Fruit fly (Drosophila melanogaster): ENCODE measurements around the gene CG2991.

Gene CG2991

dm6 chr2L:2907776-2908175, 50.8 kb downstream of the CG2991 start (continued):
- TF ChIP-seq CG10543 (GFP tag; optimal IDR thresholded peaks at IDR 0.05), result peak; percentile 20

- TF ChIP-seq CG8281 (tag; optimal IDR thresholded peaks at IDR 0.05) (no peak), ftz-f1 (GFP tag; optimal IDR thresholded peaks at IDR 0.05) (peak; percentile 73), Pdp1 (GFP tag; optimal IDR thresholded peaks at IDR 0.05) (peak in 1 of 2 experiments; percentile 80), CG10431 (GFP tag; optimal IDR thresholded peaks at IDR 0.05) (peak; percentile 48), Blimp-1 (GFP tag; optimal IDR thresholded peaks at IDR 0.05) (peak; percentile 63), wor (GFP tag; IDR thresholded peaks at IDR 0.05) (no peak), CG18599 (GFP tag; optimal IDR thresholded peaks at IDR 0.05) (peak; percentile 9), Trl (optimal IDR thresholded peaks at IDR 0.05) (peak in 1 of 2 experiments; percentile 22), Trl (GFP tag; optimal IDR thresholded peaks at IDR 0.05) (no peak), sd (tag; optimal IDR thresholded peaks at IDR 0.05) (peak; percentile 52), CG2199 (GFP tag; IDR thresholded peaks at IDR 0.05) (peak; percentile 78; the same call in 2 of the 3 replicates), abd-A (tag; optimal IDR thresholded peaks at IDR 0.05) (peak; percentile 95), CG17186 (GFP tag; optimal IDR thresholded peaks at IDR 0.05) (no peak), Asciz (GFP tag; optimal IDR thresholded peaks at IDR 0.05) (peak; percentile 28), bigmax (GFP tag; optimal IDR thresholded peaks at IDR 0.05) (no peak), Hr78 (GFP tag; optimal IDR thresholded peaks at IDR 0.05) (peak in 1 of 2 experiments; percentile 39), CG4617 (GFP tag; optimal IDR thresholded peaks at IDR 0.05; ENCODE audit: borderline replicate concordance) (no peak), lbe (GFP tag; optimal IDR thresholded peaks at IDR 0.05) (no peak), CG12769 (tag; optimal IDR thresholded peaks at IDR 0.05) (peak; percentile 48), vnd (GFP tag; IDR thresholded peaks at IDR 0.05; ENCODE audit: partially characterized antibody) (no peak), CG1832 (GFP tag; optimal IDR thresholded peaks at IDR 0.05) (peak; percentile 34), CG10565 (GFP tag; optimal IDR thresholded peaks at IDR 0.05) (no peak), eve (GFP tag; optimal IDR thresholded peaks at IDR 0.05) (peak in 1 of 2 experiments; percentile 59), tgo (GFP tag; IDR thresholded peaks at IDR 0.05) (no peak), Doc3 (GFP tag; IDR thresholded peaks at IDR 0.05; ENCODE audit: partially characterized antibody) (0 out of 3 replicates have a peak, but pooled peaks have one; percentile 14), CG10321 (GFP tag; IDR thresholded peaks at IDR 0.05) (0 out of 2 replicates have a peak, but pooled peaks have one; percentile 32), psq (GFP tag; optimal IDR thresholded peaks at IDR 0.05) (peak; percentile 7), dysf (GFP tag; IDR thresholded peaks at IDR 0.05) (no peak), sens (GFP tag) (peak; percentile 61), CG10979 (tag; optimal IDR thresholded peaks at IDR 0.05) (no peak), D19A (tag; optimal IDR thresholded peaks at IDR 0.05) (peak; percentile 7), pros (GFP tag; optimal IDR thresholded peaks at IDR 0.05) (peak; percentile 56), CG8924 (tag; optimal IDR thresholded peaks at IDR 0.05) (no peak), CG4360 (GFP tag; IDR thresholded peaks at IDR 0.05) (peak; percentile 99), E2f2 (GFP tag; IDR thresholded peaks at IDR 0.05) (peak; percentile 18; the same call in 1 of the 2 replicates), fd102C (GFP tag; optimal IDR thresholded peaks at IDR 0.05) (no peak), nom (GFP tag; optimal IDR thresholded peaks at IDR 0.05) (peak; percentile 43), CG9817 (tag; optimal IDR thresholded peaks at IDR 0.05) (no peak), CG18476 (GFP tag; optimal IDR thresholded peaks at IDR 0.05) (no peak), Deaf1 (tag; optimal IDR thresholded peaks at IDR 0.05) (peak; percentile 51), pzg (GFP tag; optimal IDR thresholded peaks at IDR 0.05) (no peak), Abd-B (GFP tag; optimal IDR thresholded peaks at IDR 0.05) (peak; percentile 51), Bdp1 (GFP tag; optimal IDR thresholded peaks at IDR 0.05) (no peak), CG13287 (GFP tag; IDR thresholded peaks at IDR 0.05; ENCODE audit: partially characterized antibody) (no peak), Vsx1 (GFP tag; optimal IDR thresholded peaks at IDR 0.05) (peak; percentile 66)
These were observed 51.6 kb downstream of the CG2991 start for dm6 chr2L:2908440-2909154.

Measured in whole organism, embryonic.